Worm (Caenorhabditis elegans) whole organism, L2 larva: ENCODE results near the gene T04A8.13.
A peak's percentile ranks its signal among the peaks of the same experiment; 100 is the strongest.
"Not testable (repeated sequence)": the region's sequence is repeated elsewhere in the genome, so short reads cannot be mapped to it uniquely, and the experiment has no call there.

Experiments used
- C34F6.9 ChIP-seq: fragments of 150-350 bp; optimal IDR thresholded peaks from 2 replicates; lab custom pipeline; 2014; ENCODE audit warnings: missing biosample characterization, missing genetic modification characterization
- F13H6.1 ChIP-seq: sonication (generic microtip); optimal IDR thresholded peaks from 2 replicates; lab custom pipeline; 2016; ENCODE audit warnings: missing genetic modification characterization, missing compliant biosample characterization
- R02D3.7 ChIP-seq: fragments of 150-350 bp; optimal IDR thresholded peaks from 2 replicates; lab custom pipeline; 2014; ENCODE audit warnings: missing biosample characterization, missing genetic modification characterization
- Y55F3AM.14 ChIP-seq: fragments of 200-800 bp; sonication (Bioruptor generic); optimal IDR thresholded peaks from 2 replicates; lab custom pipeline; 2018; ENCODE audit warnings: mild to moderate bottlenecking, missing genetic modification characterization, missing compliant biosample characterization
- ZK546.5 ChIP-seq: sonication (generic microtip); optimal IDR thresholded peaks from 2 replicates; lab custom pipeline; 2017; ENCODE audit warnings: missing biosample characterization, missing genetic modification characterization
- alr-1 ChIP-seq: fragments of 150-350 bp; optimal IDR thresholded peaks from 2 replicates; lab custom pipeline; 2014; ENCODE audit warnings: missing biosample characterization, missing genetic modification characterization
- aly-2 ChIP-seq: fragments of 150-350 bp; optimal IDR thresholded peaks from 2 replicates; lab custom pipeline; 2014; ENCODE audit warnings: missing biosample characterization, missing genetic modification characterization
- blmp-1 ChIP-seq: sonication (generic microtip); optimal IDR thresholded peaks from 2 replicates; lab custom pipeline; 2017; ENCODE audit warnings: missing genetic modification characterization, mild to moderate bottlenecking, missing compliant biosample characterization, antibody characterized with exemption, moderate library complexity; ENCODE audit not compliant: insufficient read depth
- ceh-16 ChIP-seq: fragments of 150-350 bp; optimal IDR thresholded peaks from 2 replicates; lab custom pipeline; 2014; ENCODE audit warnings: missing biosample characterization, missing genetic modification characterization
- ceh-82 ChIP-seq: fragments of 150-350 bp; optimal IDR thresholded peaks from 2 replicates; lab custom pipeline; 2014; ENCODE audit warnings: missing biosample characterization, missing genetic modification characterization
- crh-2 ChIP-seq: sonication (generic microtip); optimal IDR thresholded peaks from 2 replicates; lab custom pipeline; 2017; ENCODE audit warnings: missing biosample characterization, missing genetic modification characterization
- dmd-4 ChIP-seq: sonication (generic microtip); optimal IDR thresholded peaks from 2 replicates; lab custom pipeline; 2017; ENCODE audit warnings: missing biosample characterization, missing genetic modification characterization
- egl-27 ChIP-seq: sonication (generic microtip); optimal IDR thresholded peaks from 3 replicates; lab custom pipeline; 2017; ENCODE audit warnings: missing biosample characterization, missing genetic modification reagents, missing genetic modification characterization
- elt-1 ChIP-seq: fragments of 150-350 bp; optimal IDR thresholded peaks from 2 replicates; lab custom pipeline; 2014; ENCODE audit warnings: missing biosample characterization, missing genetic modification characterization
- elt-3 ChIP-seq: sonication (generic microtip); optimal IDR thresholded peaks from 2 replicates; lab custom pipeline; 2017; ENCODE audit warnings: missing biosample characterization, missing genetic modification characterization
- fos-1 ChIP-seq: fragments of 150-350 bp; optimal IDR thresholded peaks from 2 replicates; lab custom pipeline; 2014; ENCODE audit warnings: missing biosample characterization, missing genetic modification characterization
- gmeb-1 ChIP-seq: fragments of 150-350 bp; optimal IDR thresholded peaks from 2 replicates; lab custom pipeline; 2014; ENCODE audit warnings: missing biosample characterization, missing genetic modification characterization
- lin-11 ChIP-seq: fragments of 150-350 bp; sonication (generic microtip); optimal IDR thresholded peaks from 2 replicates; lab custom pipeline; 2014; ENCODE audit warnings: missing biosample characterization, missing genetic modification characterization, inconsistent platforms, mixed read lengths
- lin-39 ChIP-seq: fragments of 150-350 bp; optimal IDR thresholded peaks from 2 replicates; lab custom pipeline; 2014; ENCODE audit warnings: missing biosample characterization, missing genetic modification reagents, missing genetic modification characterization
- mab-5 ChIP-seq: fragments of 150-350 bp; optimal IDR thresholded peaks from 2 replicates; lab custom pipeline; 2014; ENCODE audit warnings: missing biosample characterization, missing genetic modification characterization
- mbf-1 ChIP-seq: sonication (generic microtip); optimal IDR thresholded peaks from 2 replicates; lab custom pipeline; 2017; ENCODE audit warnings: missing biosample characterization, missing genetic modification characterization
- mdl-1 ChIP-seq, 2 experiments: fragments of 150-350 bp in 1 of 2; sonication (generic microtip) in 1 of 2; optimal IDR thresholded peaks; 2 replicates each; lab custom pipeline; 2017; ENCODE audit warnings: missing biosample characterization in 2 of 2, missing genetic modification characterization in 2 of 2
- nhr-10 ChIP-seq: sonication (generic microtip); optimal IDR thresholded peaks from 2 replicates; lab custom pipeline; 2017; ENCODE audit warnings: missing biosample characterization, missing genetic modification characterization
- nhr-11 ChIP-seq: fragments of 150-350 bp; optimal IDR thresholded peaks from 2 replicates; lab custom pipeline; 2014; ENCODE audit warnings: missing biosample characterization, missing genetic modification characterization
- nhr-129 ChIP-seq: fragments of 150-350 bp; optimal IDR thresholded peaks from 2 replicates; lab custom pipeline; 2014; ENCODE audit warnings: missing biosample characterization, missing genetic modification characterization
- nhr-21 ChIP-seq: fragments of 150-350 bp; optimal IDR thresholded peaks from 2 replicates; lab custom pipeline; 2014; ENCODE audit warnings: missing biosample characterization, missing genetic modification characterization
- nhr-237 ChIP-seq: fragments of 150-350 bp; optimal IDR thresholded peaks from 2 replicates; lab custom pipeline; 2014; ENCODE audit warnings: missing biosample characterization, missing genetic modification characterization
- nhr-25 ChIP-seq: fragments of 150-350 bp; sonication (generic microtip); optimal IDR thresholded peaks from 3 replicates; lab custom pipeline; 2014; ENCODE audit warnings: missing biosample characterization, missing genetic modification characterization
- nhr-6 ChIP-seq: fragments of 150-350 bp; optimal IDR thresholded peaks from 2 replicates; lab custom pipeline; 2014; ENCODE audit warnings: missing biosample characterization, missing genetic modification characterization
- nhr-77 ChIP-seq: fragments of 150-350 bp; optimal IDR thresholded peaks from 2 replicates; lab custom pipeline; 2014; ENCODE audit warnings: missing biosample characterization, missing genetic modification characterization
- peb-1 ChIP-seq: fragments of 150-350 bp; optimal IDR thresholded peaks from 2 replicates; lab custom pipeline; 2014; ENCODE audit warnings: missing biosample characterization, missing genetic modification characterization
- sem-4 ChIP-seq: fragments of 150-350 bp; optimal IDR thresholded peaks from 2 replicates; lab custom pipeline; 2014; ENCODE audit warnings: missing biosample characterization, missing genetic modification reagents, missing genetic modification characterization
- sma-3 ChIP-seq: sonication (generic microtip); optimal IDR thresholded peaks from 2 replicates; lab custom pipeline; 2016; ENCODE audit warnings: missing genetic modification reagents, missing genetic modification characterization, missing compliant biosample characterization
- sma-9 ChIP-seq, 2 experiments: fragments of 150-350 bp in 1 of 2; sonication (generic microtip) in 1 of 2; optimal IDR thresholded peaks; 2 replicates each; lab custom pipeline; 2014 to 2016; ENCODE audit warnings: missing genetic modification characterization in 2 of 2, mild to moderate bottlenecking in 1 of 2, missing biosample characterization in 1 of 2, missing compliant biosample characterization in 1 of 2, missing genetic modification reagents in 1 of 2, moderate library complexity in 1 of 2
- snpc-4 ChIP-seq: fragments of 150-350 bp; optimal IDR thresholded peaks from 2 replicates; lab custom pipeline; 2014; ENCODE audit warnings: missing biosample characterization, missing genetic modification characterization
- unc-39 ChIP-seq: fragments of 150-350 bp; optimal IDR thresholded peaks from 2 replicates; lab custom pipeline; 2014; ENCODE audit warnings: missing biosample characterization, missing genetic modification characterization
- unc-55 ChIP-seq: fragments of 150-350 bp; sonication (generic microtip); optimal IDR thresholded peaks from 3 replicates; lab custom pipeline; 2014; ENCODE audit warnings: missing biosample characterization, missing genetic modification reagents, missing genetic modification characterization
- unc-62 ChIP-seq: fragments of 150-350 bp; optimal IDR thresholded peaks from 2 replicates; lab custom pipeline; 2014; ENCODE audit warnings: missing biosample characterization, missing genetic modification reagents, missing genetic modification characterization
- zag-1 ChIP-seq: fragments of 150-350 bp; optimal IDR thresholded peaks from 2 replicates; lab custom pipeline; 2014; ENCODE audit warnings: missing biosample characterization, missing genetic modification characterization
- ztf-1 ChIP-seq: fragments of 200-800 bp; sonication (Bioruptor generic); conservative IDR thresholded peaks from 2 replicates; pipeline ENCODE4 v1.3.6; 2022; ENCODE audit warnings: missing genetic modification characterization, missing compliant biosample characterization
- ztf-4 ChIP-seq: fragments of 150-350 bp; optimal IDR thresholded peaks from 2 replicates; lab custom pipeline; 2014; ENCODE audit warnings: missing biosample characterization, missing genetic modification characterization

The T04A8.13 gene

ce11 chrIII:4742620-4743019 lies 35.8 kb downstream of the T04A8.13 start, which contains the start of gene twk-6:
Gene twk-6 (plus strand): TSS chrIII:4742920.
- TF ChIP-seq lin-39 (tag; lab: Kevin White, UChicago); Y55F3AM.14; nhr-21 (tag; lab: Kevin White, UChicago): not testable (repeated sequence)
- TF ChIP-seq, all 48 proteins: peak for 0; not testable (repeated sequence) for 48

- TF ChIP-seq sma-9 (GFP tag; optimal IDR thresholded peaks at IDR 0.05; lab: Kevin White, UChicago) = no peak
- TF ChIP-seq sma-9 (tag; optimal IDR thresholded peaks at IDR 0.05; lab: Kevin White, UChicago) = no peak
- no peak for TF ChIP-seq crh-2 (tag; lab: Kevin White, UChicago)
- no peak for TF ChIP-seq nhr-77 (tag; lab: Kevin White, UChicago)
- no peak for TF ChIP-seq ztf-1 (GFP tag; lab: Robert Waterston, UW)
- TF ChIP-seq mdl-1 (tag; optimal IDR thresholded peaks at IDR 0.05; lab: Kevin White, UChicago) = no peak
- no peak for TF ChIP-seq elt-3 (tag; lab: Kevin White, UChicago)
- no peak for TF ChIP-seq elt-1 (tag; lab: Kevin White, UChicago)
- TF ChIP-seq ZK546.5 (tag; lab: Kevin White, UChicago) = no peak
- TF ChIP-seq snpc-4 (tag; lab: Kevin White, UChicago) = no peak
- TF ChIP-seq unc-62 = no peak
- no peak for TF ChIP-seq ceh-16 (tag; lab: Kevin White, UChicago)
- TF ChIP-seq, all 48 proteins: peak for 0
Measured at ce11 chrIII:4745934-4746333, 39.2 kb downstream of the T04A8.13 start, which contains the start of gene F17C8.6. Gene F17C8.6 (minus strand): TSS chrIII:4746034.

- TF ChIP-seq R02D3.7 = no peak
- no peak for TF ChIP-seq gmeb-1 (tag; lab: Kevin White, UChicago)
- no peak for TF ChIP-seq mbf-1
- TF ChIP-seq C34F6.9 = no peak
- no peak for TF ChIP-seq sma-9 (GFP tag; optimal IDR thresholded peaks at IDR 0.05; lab: Kevin White, UChicago)
- TF ChIP-seq sma-9 (tag; optimal IDR thresholded peaks at IDR 0.05; lab: Kevin White, UChicago) = no peak
- TF ChIP-seq ceh-82 (tag; lab: Kevin White, UChicago) = no peak
- no peak for TF ChIP-seq elt-3 (tag; lab: Kevin White, UChicago)
Measured at ce11 chrIII:4748109-4748508, 41.3 kb downstream of the T04A8.13 start, which contains the start of gene col-89. Gene col-89 (plus strand): TSS chrIII:4748127.

- TF ChIP-seq C34F6.9 (no peak), nhr-77 (tag; lab: Kevin White, UChicago) (no peak), fos-1 (tag; lab: Kevin White, UChicago) (no peak), Y55F3AM.14 (no peak), F13H6.1 (tag; lab: Kevin White, UChicago) (no peak), R02D3.7 (no peak), crh-2 (tag; lab: Kevin White, UChicago) (no peak), blmp-1 (no peak), ceh-82 (tag; lab: Kevin White, UChicago) (no peak), sem-4 (no peak)
- TF ChIP-seq, all 48 proteins: peak for 0
Measured at ce11 chrIII:4748666-4749065, 41.9 kb downstream of the T04A8.13 start.

- TF ChIP-seq ZK546.5 (tag; lab: Kevin White, UChicago) = peak; percentile 73
- no peak for TF ChIP-seq elt-1 (tag; lab: Kevin White, UChicago)
- peak; percentile 95 for TF ChIP-seq nhr-25
- TF ChIP-seq crh-2 (tag; lab: Kevin White, UChicago) = peak; percentile 94
- no peak for TF ChIP-seq mbf-1
- TF ChIP-seq unc-62 = peak; percentile 28
- TF ChIP-seq nhr-237 (tag; lab: Kevin White, UChicago) = no peak
- TF ChIP-seq peb-1 (tag; lab: Kevin White, UChicago) = no peak
- no peak for TF ChIP-seq nhr-10 (tag; lab: Kevin White, UChicago)
- TF ChIP-seq R02D3.7 = peak; percentile 97
- no peak for TF ChIP-seq dmd-4 (tag; lab: Kevin White, UChicago)
- peak; percentile 44 for TF ChIP-seq snpc-4 (tag; lab: Kevin White, UChicago)
- peak; percentile 27 for TF ChIP-seq zag-1 (tag; lab: Kevin White, UChicago)
- TF ChIP-seq nhr-77 (tag; lab: Kevin White, UChicago) = peak; percentile 51
- TF ChIP-seq C34F6.9 = peak; percentile 97
- peak; percentile 91 for TF ChIP-seq nhr-6 (tag; lab: Kevin White, UChicago)
- TF ChIP-seq egl-27 = peak; percentile 80
- peak; percentile 95 for TF ChIP-seq sma-3 (GFP tag; lab: Kevin White, UChicago)
- TF ChIP-seq fos-1 (tag; lab: Kevin White, UChicago) = peak; percentile 92
- TF ChIP-seq mab-5 (tag; lab: Kevin White, UChicago) = peak; percentile 85
- no peak for TF ChIP-seq alr-1 (tag; lab: Kevin White, UChicago)
- TF ChIP-seq lin-11 = peak; percentile 89
- TF ChIP-seq Y55F3AM.14 = no peak
- no peak for TF ChIP-seq unc-39 (tag; lab: Kevin White, UChicago)
- TF ChIP-seq nhr-21 (tag; lab: Kevin White, UChicago) = peak; percentile 93
- TF ChIP-seq blmp-1 = peak; percentile 69
- TF ChIP-seq sem-4 = peak; percentile 91
- peak; percentile 57 for TF ChIP-seq ceh-82 (tag; lab: Kevin White, UChicago)
- TF ChIP-seq unc-55 (GFP tag; lab: Kevin White, UChicago) = peak; percentile 97
- no peak for TF ChIP-seq nhr-11
- TF ChIP-seq F13H6.1 (tag; lab: Kevin White, UChicago) = peak; percentile 86
- peak; percentile 94 for TF ChIP-seq nhr-129 (tag; lab: Kevin White, UChicago)
- peak; percentile 80 for TF ChIP-seq ztf-4
- TF ChIP-seq aly-2 (tag; lab: Kevin White, UChicago) = no peak
Measured at ce11 chrIII:4754001-4754561, 47.3 kb downstream of the T04A8.13 start, which contains the start of the genes rps-0 and rbg-3. Gene rps-0 (minus strand): TSS chrIII:4754051. Gene rbg-3 (plus strand): TSS chrIII:4754424.
